Fruit fly (Drosophila melanogaster): ENCODE results near the gene CG42246.

DNA sequence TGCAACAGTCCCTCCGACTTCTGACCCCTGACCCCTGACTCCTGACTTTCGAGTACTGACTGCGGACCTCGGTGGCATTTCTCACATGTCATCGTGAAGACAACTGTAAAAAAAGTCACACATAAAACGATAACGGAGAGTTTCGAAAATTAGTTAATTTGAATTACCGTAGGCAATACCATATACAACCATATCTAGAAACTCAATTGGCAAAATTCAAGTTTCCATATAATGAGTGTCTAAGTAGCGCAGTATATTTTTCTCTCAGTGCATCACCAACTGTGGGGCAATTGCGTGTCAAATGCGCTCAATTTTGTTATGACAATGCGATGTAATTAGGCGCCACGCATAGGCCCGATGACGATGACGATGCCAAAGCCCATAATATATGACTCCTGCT is 3.3 kb upstream of the CG42246 start:
- TF ChIP-seq kay (GFP tag; ENCODE audit: borderline replicate concordance) (no peak), CG1620 (GFP tag; optimal IDR thresholded peaks at IDR 0.05) (no peak), tj (GFP tag; optimal IDR thresholded peaks at IDR 0.05) (no peak), pad (GFP tag; optimal IDR thresholded peaks at IDR 0.05) (no peak), bab1 (GFP tag; optimal IDR thresholded peaks at IDR 0.05) (no peak), CG12768 (GFP tag; optimal IDR thresholded peaks at IDR 0.05) (no peak)

Data from whole organism, adult.